Worm (Caenorhabditis elegans): Measurements from ENCODE around the gene rpl-29.

ce11 chrIV:13877707-13878106 is 4.3 kb upstream of the rpl-29 start:
- TF ChIP-seq ama-1 (optimal IDR thresholded peaks at IDR 0.05): no peak
- TF ChIP-seq ceh-36 (tag; optimal IDR thresholded peaks at IDR 0.05): no peak
